Worm (Caenorhabditis elegans) whole organism, L4 larva: ENCODE measurements around the gene C16C8.4.
A peak's percentile ranks its signal among the peaks of the same experiment; 100 is the strongest.

ENCODE experiments used
- D1046.2 ChIP-seq: fragments of 200-800 bp; sonication (Bioruptor generic); IDR thresholded peaks from 2 replicates; pipeline ENCODE4 v1.3.6; 2022; ENCODE audit warnings: missing genetic modification characterization, missing compliant biosample characterization
- F26F4.8 ChIP-seq: fragments of 200-800 bp; sonication (Bioruptor generic); conservative IDR thresholded peaks from 2 replicates; pipeline ENCODE4 v1.3.6; 2022; ENCODE audit warnings: missing genetic modification characterization, missing compliant biosample characterization
- F49E8.2 ChIP-seq: sonication (generic microtip); optimal IDR thresholded peaks from 2 replicates; lab custom pipeline; 2016; ENCODE audit warnings: missing compliant biosample characterization, mild to moderate bottlenecking, missing genetic modification characterization, borderline replicate concordance
- Y105C5A.15 ChIP-seq: fragments of 200-800 bp; sonication (Bioruptor generic); IDR thresholded peaks from 2 replicates; pipeline ENCODE4 v1.3.6; 2022; ENCODE audit warnings: missing genetic modification characterization, missing compliant biosample characterization
- Y75B8A.6 ChIP-seq: fragments of 200-800 bp; sonication (Bioruptor generic); IDR thresholded peaks from 2 replicates; pipeline ENCODE4 v1.3.6; 2022; ENCODE audit warnings: missing genetic modification reagents, missing genetic modification characterization, missing compliant biosample characterization
- ZK546.5 ChIP-seq, 2 experiments: sonication (generic microtip); optimal IDR thresholded peaks; 2 replicates each; lab custom pipeline; 2017; ENCODE audit warnings: missing biosample characterization in 2 of 2, missing genetic modification characterization in 2 of 2
- aha-1 ChIP-seq: fragments of 150-350 bp; peaks from one replicate; lab custom pipeline; 2014; ENCODE audit warnings: missing biosample characterization, missing genetic modification characterization
- aly-2 ChIP-seq: sonication (generic microtip); optimal IDR thresholded peaks from 2 replicates; lab custom pipeline; 2018; ENCODE audit warnings: missing biosample characterization, missing genetic modification characterization
- ceh-20 ChIP-seq: fragments of 200-800 bp; sonication (Bioruptor generic); IDR thresholded peaks from 2 replicates; pipeline ENCODE4 v1.3.6; 2022; ENCODE audit warnings: missing genetic modification reagents, missing genetic modification characterization, missing compliant biosample characterization
- ceh-44 ChIP-seq: fragments of 200-800 bp; sonication (Bioruptor generic); IDR thresholded peaks from 2 replicates; pipeline ENCODE4 v1.3.6; 2022; ENCODE audit warnings: missing genetic modification reagents, missing genetic modification characterization, missing compliant biosample characterization
- ceh-82 ChIP-seq: sonication (generic microtip); optimal IDR thresholded peaks from 2 replicates; lab custom pipeline; 2017; ENCODE audit warnings: missing biosample characterization, missing genetic modification characterization
- cey-2 ChIP-seq: sonication (generic microtip); optimal IDR thresholded peaks from 3 replicates; lab custom pipeline; 2017; ENCODE audit warnings: missing genetic modification characterization, mild to moderate bottlenecking, missing compliant biosample characterization, antibody characterized with exemption, borderline replicate concordance; ENCODE audit not compliant: insufficient read depth
- ctbp-1 ChIP-seq: fragments of 200-800 bp; sonication (Bioruptor generic); IDR thresholded peaks from 2 replicates; pipeline ENCODE4 v1.3.6; 2022; ENCODE audit warnings: missing genetic modification reagents, missing genetic modification characterization, missing compliant biosample characterization
- daf-12 ChIP-seq: fragments of 150-350 bp; optimal IDR thresholded peaks from 2 replicates; lab custom pipeline; 2014; ENCODE audit warnings: missing biosample characterization, missing genetic modification reagents, missing genetic modification characterization
- daf-8 ChIP-seq: fragments of 200-800 bp; sonication (Bioruptor generic); IDR thresholded peaks from 2 replicates; pipeline ENCODE4 v1.3.6; 2022; ENCODE audit warnings: missing genetic modification characterization, missing compliant biosample characterization
- dmd-6 ChIP-seq: fragments of 200-800 bp; sonication (Bioruptor generic); IDR thresholded peaks from 2 replicates; pipeline ENCODE4 v1.3.6; 2022; ENCODE audit warnings: missing genetic modification reagents, missing genetic modification characterization, missing compliant biosample characterization
- dmd-8 ChIP-seq: fragments of 200-800 bp; sonication (Bioruptor generic); IDR thresholded peaks from 2 replicates; pipeline ENCODE4 v1.3.6; 2022; ENCODE audit warnings: missing genetic modification characterization, missing compliant biosample characterization
- egl-27 ChIP-seq: sonication (generic microtip); optimal IDR thresholded peaks from 3 replicates; lab custom pipeline; 2017; ENCODE audit warnings: missing biosample characterization, missing genetic modification reagents, missing genetic modification characterization
- egl-43 ChIP-seq: fragments of 200-800 bp; sonication (Bioruptor generic); IDR thresholded peaks from 2 replicates; pipeline ENCODE4 v1.3.6; 2022; ENCODE audit warnings: missing genetic modification reagents, missing genetic modification characterization, missing compliant biosample characterization
- hlh-30 ChIP-seq: sonication (generic microtip); optimal IDR thresholded peaks from 2 replicates; lab custom pipeline; 2017; ENCODE audit warnings: antibody characterized with exemption, mild to moderate bottlenecking, missing genetic modification characterization, missing compliant biosample characterization; ENCODE audit not compliant: insufficient read depth
- lir-3 ChIP-seq: sonication (generic microtip); optimal IDR thresholded peaks from 2 replicates; lab custom pipeline; 2016; ENCODE audit warnings: mild to moderate bottlenecking, missing genetic modification characterization, missing compliant biosample characterization
- lsy-2 ChIP-seq, 2 experiments: fragments of 150-350 bp in 1 of 2; sonication (generic microtip) in 1 of 2; optimal IDR thresholded peaks; 2 replicates each; lab custom pipeline; 2014 to 2017; ENCODE audit warnings: missing biosample characterization in 2 of 2, missing genetic modification characterization in 2 of 2
- mes-2 ChIP-seq: sonication (generic microtip); optimal IDR thresholded peaks from 2 replicates; lab custom pipeline; 2016; ENCODE audit warnings: missing genotype, mild to moderate bottlenecking, missing genetic modification characterization, missing compliant biosample characterization; ENCODE audit not compliant: poor library complexity, severe bottlenecking
- mxl-2 ChIP-seq: fragments of 200-800 bp; sonication (Bioruptor generic); conservative IDR thresholded peaks from 2 replicates; pipeline ENCODE4 v1.3.6; 2022; ENCODE audit warnings: missing genetic modification reagents, missing genetic modification characterization, missing compliant biosample characterization
- mxl-3 ChIP-seq: fragments of 200-800 bp; sonication (Bioruptor generic); optimal IDR thresholded peaks from 2 replicates; lab custom pipeline; 2018; ENCODE audit warnings: mild to moderate bottlenecking, missing genetic modification characterization, missing compliant biosample characterization
- nhr-111 ChIP-seq: fragments of 200-800 bp; sonication (Bioruptor generic); optimal IDR thresholded peaks from 2 replicates; lab custom pipeline; 2018; ENCODE audit warnings: mild to moderate bottlenecking, missing genetic modification characterization, missing compliant biosample characterization
- nhr-25 ChIP-seq: sonication (generic microtip); optimal IDR thresholded peaks from 2 replicates; lab custom pipeline; 2017; ENCODE audit warnings: missing genetic modification characterization, mild to moderate bottlenecking, missing compliant biosample characterization, antibody characterized with exemption, moderate library complexity, borderline replicate concordance; ENCODE audit not compliant: insufficient read depth
- nhr-28 ChIP-seq: fragments of 150-350 bp; optimal IDR thresholded peaks from 2 replicates; lab custom pipeline; 2014; ENCODE audit warnings: missing biosample characterization, missing genetic modification characterization
- nhr-6 ChIP-seq: fragments of 150-350 bp; optimal IDR thresholded peaks from 2 replicates; lab custom pipeline; 2014; ENCODE audit warnings: missing biosample characterization, missing genetic modification characterization
- nhr-76 ChIP-seq: fragments of 150-350 bp; optimal IDR thresholded peaks from 2 replicates; lab custom pipeline; 2014; ENCODE audit warnings: missing biosample characterization, missing genetic modification characterization
- pha-4 ChIP-seq, 2 experiments: fragments of 150-350 bp in 1 of 2; fragments of 200-800 bp in 1 of 2; sonication (Bioruptor generic) in 1 of 2; IDR thresholded peaks in 1 of 2; optimal IDR thresholded peaks in 1 of 2; 2 replicates each; pipeline versions ENCODE4 v1.3.6 to Lab custom; 2014 to 2022; ENCODE audit warnings: missing genetic modification characterization in 2 of 2, missing genetic modification reagents in 2 of 2, missing biosample characterization in 1 of 2, missing compliant biosample characterization in 1 of 2
- php-3 ChIP-seq: fragments of 200-800 bp; sonication (Bioruptor generic); IDR thresholded peaks from 2 replicates; pipeline ENCODE4 v1.3.6; 2022; ENCODE audit warnings: missing genetic modification reagents, missing genetic modification characterization, missing compliant biosample characterization
- pqm-1 ChIP-seq: sonication (generic microtip); optimal IDR thresholded peaks from 2 replicates; lab custom pipeline; 2017; ENCODE audit warnings: missing biosample characterization, missing genetic modification characterization
- rbr-2 ChIP-seq: sonication (generic microtip); optimal IDR thresholded peaks from 2 replicates; lab custom pipeline; 2016; ENCODE audit warnings: missing genotype, missing genetic modification characterization, missing compliant biosample characterization
- set-16 ChIP-seq: fragments of 200-800 bp; sonication (Bioruptor generic); IDR thresholded peaks from 2 replicates; pipeline ENCODE4 v1.3.6; 2022; ENCODE audit warnings: missing genetic modification reagents, missing genetic modification characterization, missing compliant biosample characterization
- snpc-1.2 ChIP-seq: fragments of 200-800 bp; sonication (Bioruptor generic); IDR thresholded peaks from 2 replicates; pipeline ENCODE4 v1.3.6; 2022; ENCODE audit warnings: missing genetic modification reagents, missing genetic modification characterization, missing compliant biosample characterization
- snpc-4 ChIP-seq: fragments of 150-350 bp; optimal IDR thresholded peaks from 2 replicates; lab custom pipeline; 2014; ENCODE audit warnings: missing biosample characterization, missing genetic modification characterization
- spr-1 ChIP-seq: sonication (generic microtip); optimal IDR thresholded peaks from 2 replicates; lab custom pipeline; 2016; ENCODE audit warnings: mild to moderate bottlenecking, missing genetic modification characterization, missing compliant biosample characterization
- spr-3 ChIP-seq: fragments of 200-800 bp; sonication (Bioruptor generic); optimal IDR thresholded peaks from 2 replicates; lab custom pipeline; 2018; ENCODE audit warnings: mild to moderate bottlenecking, missing genetic modification characterization, missing compliant biosample characterization
- tra-1 ChIP-seq: fragments of 200-800 bp; sonication (Bioruptor generic); IDR thresholded peaks from 2 replicates; pipeline ENCODE4 v1.3.6; 2022; ENCODE audit warnings: missing genetic modification reagents, missing genetic modification characterization, missing compliant biosample characterization
- unc-39 ChIP-seq: sonication (generic microtip); optimal IDR thresholded peaks from 2 replicates; lab custom pipeline; 2017; ENCODE audit warnings: missing biosample characterization, missing genetic modification characterization
- vab-7 ChIP-seq: fragments of 200-800 bp; sonication (Bioruptor generic); IDR thresholded peaks from 2 replicates; pipeline ENCODE4 v1.3.6; 2022; ENCODE audit warnings: missing genetic modification reagents, missing genetic modification characterization, missing compliant biosample characterization
- zfp-2 ChIP-seq: sonication (generic microtip); optimal IDR thresholded peaks from 2 replicates; lab custom pipeline; 2016; ENCODE audit warnings: mild to moderate bottlenecking, missing genetic modification characterization, missing compliant biosample characterization
- zip-11 ChIP-seq: fragments of 200-800 bp; sonication (Bioruptor generic); IDR thresholded peaks from 2 replicates; pipeline ENCODE4 v1.3.6; 2022; ENCODE audit warnings: missing genetic modification characterization, missing compliant biosample characterization
- zip-2 ChIP-seq: fragments of 150-350 bp; optimal IDR thresholded peaks from 2 replicates; lab custom pipeline; 2014; ENCODE audit warnings: missing biosample characterization, missing genetic modification characterization
- ztf-7 ChIP-seq: fragments of 150-350 bp; optimal IDR thresholded peaks from 2 replicates; lab custom pipeline; 2014; ENCODE audit warnings: missing biosample characterization, missing genetic modification characterization

Gene C16C8.4

DNA sequence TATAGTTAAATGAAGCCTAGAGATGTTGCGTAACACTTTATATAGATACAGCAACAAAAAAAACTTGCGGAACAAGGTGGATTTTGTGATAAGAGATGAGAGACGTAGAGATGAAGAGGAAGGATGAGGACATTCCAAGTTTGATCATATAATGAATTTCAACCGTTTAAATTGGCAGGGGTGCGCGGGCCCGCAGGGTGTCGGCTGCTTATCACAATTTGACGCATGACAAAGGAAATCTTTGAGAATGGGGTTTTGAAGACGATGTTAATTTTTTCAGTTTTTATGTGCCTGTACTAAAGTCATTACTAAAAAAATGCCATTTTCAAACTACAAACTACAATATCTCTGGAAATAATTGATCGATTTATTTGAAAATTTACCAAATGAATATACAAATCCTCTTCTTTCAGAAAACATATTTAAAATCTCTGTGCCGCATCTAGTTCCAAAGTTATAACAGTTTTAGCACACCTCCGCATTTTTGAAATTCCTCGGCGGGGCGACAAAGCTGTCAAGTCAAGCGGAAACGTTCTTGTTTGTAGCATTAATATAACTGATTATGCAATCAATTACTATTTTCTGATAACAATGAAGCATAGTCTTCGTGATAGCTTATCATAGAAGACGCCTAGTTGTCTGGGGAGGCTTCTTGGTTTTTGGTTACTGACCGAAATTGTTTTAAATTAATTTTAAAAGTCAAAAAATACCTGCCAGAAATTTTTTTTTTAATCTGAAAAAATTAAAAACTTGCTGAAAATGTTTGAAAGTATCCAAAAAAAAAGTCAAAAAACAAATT is 4.1 kb downstream of the C16C8.4 start:
- peak; percentile 63 for TF ChIP-seq dmd-6 (GFP tag; lab: Robert Waterston, UW)
- TF ChIP-seq F26F4.8 (GFP tag; lab: Robert Waterston, UW), result no peak
- no peak for TF ChIP-seq ztf-7
- peak; percentile 55 for TF ChIP-seq pqm-1 (tag; lab: Kevin White, UChicago)
- TF ChIP-seq nhr-28 (tag; lab: Kevin White, UChicago), result peak; percentile 60
- no peak for TF ChIP-seq snpc-4
- 0 out of 2 replicates have a peak, but pooled peaks have one; percentile 22 for TF ChIP-seq php-3 (GFP tag; lab: Robert Waterston, UW)

DNA sequence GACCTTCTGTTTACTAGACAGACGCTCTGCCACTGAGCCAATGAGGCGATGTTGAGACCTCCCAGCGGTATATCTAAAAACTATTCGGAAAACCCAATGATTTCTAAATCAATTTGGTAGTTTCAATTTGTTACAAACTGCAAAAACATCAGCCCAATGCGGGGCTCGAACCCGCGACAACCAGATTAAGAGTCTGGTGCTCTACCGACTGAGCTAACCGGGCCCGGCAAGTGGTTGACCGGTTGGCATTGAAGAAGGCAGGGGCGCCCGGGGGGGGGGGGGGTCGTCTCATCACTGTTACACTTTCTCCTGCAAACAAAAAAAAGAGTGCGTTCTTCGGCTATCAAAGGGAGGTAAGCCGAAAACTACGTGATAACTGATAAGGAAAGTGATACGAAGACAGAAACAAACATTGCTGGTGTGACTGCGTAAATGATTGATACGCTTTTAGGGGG is 4.9 kb downstream of the C16C8.4 start:
- no peak for TF ChIP-seq nhr-111 (GFP tag; lab: Kevin White, UChicago)
- peak; percentile 48 for TF ChIP-seq rbr-2 (tag; lab: Kevin White, UChicago)
- peak; percentile 32 for TF ChIP-seq spr-1
- peak; percentile 59; the same call in 1 of the 2 replicates for TF ChIP-seq ceh-20 (GFP tag; lab: Robert Waterston, UW)
- peak; percentile 90 for TF ChIP-seq tra-1 (GFP tag; lab: Robert Waterston, UW)
- TF ChIP-seq nhr-6 (tag; lab: Kevin White, UChicago), result no peak
- TF ChIP-seq cey-2 (tag; lab: Kevin White, UChicago), result no peak
- TF ChIP-seq zip-11 (GFP tag; lab: Robert Waterston, UW), result no peak
- no peak for TF ChIP-seq snpc-4
- no peak for TF ChIP-seq egl-27 (tag; lab: Kevin White, UChicago)
- no peak for TF ChIP-seq ceh-82 (tag; lab: Kevin White, UChicago)
- peak; percentile 6 for TF ChIP-seq zfp-2 (tag; lab: Kevin White, UChicago)
- no peak for TF ChIP-seq ZK546.5 (tag; optimal IDR thresholded peaks at IDR 0.05; lab: Kevin White, UChicago)
- peak; percentile 87 for TF ChIP-seq egl-43
- no peak for TF ChIP-seq unc-39 (tag; lab: Kevin White, UChicago)
- TF ChIP-seq daf-8 (GFP tag; lab: Robert Waterston, UW), result no peak
- TF ChIP-seq nhr-25 (tag; lab: Kevin White, UChicago), result no peak
- TF ChIP-seq D1046.2 (GFP tag; lab: Robert Waterston, UW), result peak; percentile 77; the same call in 1 of the 2 replicates
- no peak for TF ChIP-seq daf-12
- peak; percentile 91 for TF ChIP-seq dmd-8 (GFP tag; lab: Robert Waterston, UW)
- TF ChIP-seq F49E8.2 (tag; lab: Kevin White, UChicago), result peak; percentile 8
- TF ChIP-seq spr-3 (GFP tag; lab: Kevin White, UChicago), result peak; percentile 62
- TF ChIP-seq hlh-30 (tag; lab: Kevin White, UChicago), result peak; percentile 30
- TF ChIP-seq Y75B8A.6 (GFP tag; lab: Robert Waterston, UW), result no peak; the same call in 1 of the 2 replicates
- TF ChIP-seq mxl-2 (GFP tag; lab: Robert Waterston, UW), result no peak
- peak; percentile 84; the same call in 1 of the 2 replicates for TF ChIP-seq Y105C5A.15 (GFP tag; lab: Robert Waterston, UW)
- no peak for TF ChIP-seq aly-2 (tag; lab: Kevin White, UChicago)
- TF ChIP-seq mxl-3, result peak; percentile 38
- TF ChIP-seq nhr-76 (tag; lab: Kevin White, UChicago), result no peak
- peak; percentile 48 for TF ChIP-seq lir-3 (tag; lab: Kevin White, UChicago)
- TF ChIP-seq lsy-2 (tag; optimal IDR thresholded peaks at IDR 0.05; lab: Kevin White, UChicago), result peak in 1 of 2 experiments; percentile 63
- no peak for TF ChIP-seq zip-2 (tag; lab: Kevin White, UChicago)
- TF ChIP-seq set-16, result peak; percentile 95
- TF ChIP-seq F26F4.8 (GFP tag; lab: Robert Waterston, UW), result peak; percentile 81
- peak; percentile 80; the same call in 1 of the 2 replicates for TF ChIP-seq snpc-1.2 (GFP tag; lab: Robert Waterston, UW)
- peak; percentile 37 for TF ChIP-seq mes-2
- TF ChIP-seq pqm-1 (tag; lab: Kevin White, UChicago), result peak; percentile 67
- peak; percentile 85 for TF ChIP-seq pha-4 (GFP tag; IDR thresholded peaks at IDR 0.05; lab: Robert Waterston, UW)
- no peak for TF ChIP-seq pha-4 (tag; optimal IDR thresholded peaks at IDR 0.05; lab: Kevin White, UChicago)
- peak; percentile 67 for TF ChIP-seq ctbp-1 (GFP tag; lab: Robert Waterston, UW)
- TF ChIP-seq aha-1 (tag; lab: Kevin White, UChicago), result peak; percentile 71
- TF ChIP-seq ceh-44 (GFP tag; lab: Robert Waterston, UW), result peak; percentile 54; the same call in 1 of the 2 replicates
- TF ChIP-seq vab-7 (GFP tag; lab: Robert Waterston, UW), result peak; percentile 84
